Fruit fly (Drosophila melanogaster) ovary, adult (tissue): ENCODE results near the gene amd.

Experiments used
- CG17801 ChIP-seq: fragments of 200-800 bp; optimal IDR thresholded peaks from 2 replicates; lab custom pipeline; 2019; ENCODE audit warnings: missing biosample characterization, mild to moderate bottlenecking, missing genetic modification characterization, moderate library complexity; ENCODE audit not compliant: partially characterized antibody

The amd gene

dm6 chr2L:19103176-19103921, 6.6 kb upstream of the amd start:
- no peak for TF ChIP-seq CG17801 (GFP tag; lab: Kevin White, UChicago)

DNA sequence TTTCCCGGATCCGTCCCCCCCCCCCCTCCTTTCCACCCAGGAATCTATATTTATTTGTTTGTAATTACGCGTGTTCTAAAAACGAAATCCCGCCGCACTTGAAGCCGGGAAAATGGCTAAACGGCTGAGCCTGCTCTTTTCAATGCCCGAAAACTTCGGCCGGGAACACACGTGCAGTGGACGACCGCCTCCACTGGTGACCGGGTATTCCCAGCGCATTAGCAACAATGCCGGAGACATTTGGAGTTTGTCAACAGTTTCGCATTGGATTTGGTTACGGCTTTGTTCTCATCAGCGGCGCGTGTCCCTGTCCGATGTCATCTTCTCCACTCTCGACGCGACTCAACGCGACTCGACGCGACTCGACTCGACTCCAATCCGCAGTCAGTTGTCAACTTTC, 5.6 kb upstream of the amd start:
- no peak for TF ChIP-seq CG17801 (GFP tag; lab: Kevin White, UChicago)

- TF ChIP-seq CG17801 (GFP tag; lab: Kevin White, UChicago): no peak
These were observed 3.7 kb upstream of the amd start for dm6 chr2L:19106235-19106634.

DNA sequence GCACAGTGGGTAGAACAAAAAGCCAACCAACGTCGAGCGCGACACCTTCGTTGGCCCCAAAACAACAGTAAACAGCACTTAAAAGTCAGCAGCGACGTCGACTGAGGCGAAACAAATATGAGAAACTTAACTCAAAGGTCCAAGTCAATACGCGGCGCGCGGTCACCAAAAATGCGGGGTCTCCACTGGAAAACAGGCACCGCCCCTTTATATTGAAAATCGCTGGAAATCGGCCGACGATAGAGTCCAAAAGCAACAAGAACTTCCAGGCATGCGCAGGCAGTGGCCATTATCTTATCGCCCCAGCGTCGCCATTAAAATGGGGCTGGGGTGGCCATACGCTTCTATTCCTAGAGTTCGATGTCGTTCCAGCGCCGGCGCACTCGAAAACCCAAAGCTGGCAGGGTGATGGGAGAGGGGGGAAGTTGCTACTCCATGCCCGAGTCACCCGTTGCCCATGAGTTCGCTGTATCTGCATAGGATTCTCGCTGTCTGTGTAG, 1.5 kb upstream of the amd start, which contains the start of gene Lim3:
Gene Lim3 (minus strand): TSS at position 51 of the 500 bp plus-strand sequence.
- no peak for TF ChIP-seq CG17801 (GFP tag; lab: Kevin White, UChicago)

- no peak for TF ChIP-seq CG17801 (GFP tag; lab: Kevin White, UChicago)
These were observed 1.2 kb downstream of the amd start for dm6 chr2L:19111137-19111536.

dm6 chr2L:19111729-19112128, 1.8 kb downstream of the amd start:
- TF ChIP-seq CG17801 (GFP tag; lab: Kevin White, UChicago): no peak

DNA sequence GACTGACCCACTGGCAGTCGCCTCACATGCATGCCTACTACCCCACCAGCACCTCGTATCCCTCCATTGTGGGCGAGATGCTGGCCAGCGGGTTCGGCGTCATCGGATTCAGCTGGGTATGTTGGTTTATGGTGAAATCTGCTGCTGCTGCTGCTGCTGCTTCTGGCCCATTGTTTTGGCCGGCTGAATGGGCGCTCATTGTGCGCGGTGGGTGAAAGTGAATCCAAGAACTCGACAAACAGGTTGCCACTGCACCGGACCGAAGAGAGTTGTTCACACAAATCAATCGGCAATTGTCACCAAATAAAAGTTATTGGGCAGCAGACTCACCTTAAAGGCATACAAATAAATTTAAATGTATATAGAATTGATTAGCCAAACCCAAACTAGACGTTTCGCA, 2.2 kb downstream of the amd start:
- TF ChIP-seq CG17801 (GFP tag; lab: Kevin White, UChicago): no peak

DNA sequence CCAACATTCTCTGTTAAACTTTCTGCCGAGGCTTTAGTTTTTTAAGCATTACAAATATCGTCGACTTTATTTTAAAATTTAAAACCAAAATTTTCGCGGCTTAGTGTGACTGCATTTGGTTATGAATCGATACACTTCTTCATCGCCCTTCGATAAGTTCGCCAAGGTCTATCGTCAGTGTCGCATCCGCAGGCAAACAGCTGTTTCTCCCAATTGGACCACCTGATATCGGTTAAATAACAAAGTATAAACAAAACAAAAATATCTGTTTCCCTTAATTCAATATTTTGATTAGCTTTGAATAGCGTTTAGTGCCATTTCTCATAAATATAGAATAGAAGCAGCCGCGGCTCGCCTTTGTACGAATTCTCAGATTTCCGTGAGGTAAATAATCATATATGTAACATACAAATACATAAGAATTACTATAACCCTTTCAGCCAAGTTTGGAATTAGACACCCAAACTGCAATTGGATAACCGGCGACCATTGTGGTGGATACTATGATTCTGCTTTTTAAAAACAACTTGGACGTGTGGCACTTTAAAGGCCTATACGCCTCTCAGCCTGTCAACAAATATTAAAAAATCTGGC, 4.3 kb downstream of the amd start, which contains the start of gene CG10561:
Gene CG10561 (plus strand): TSS at position 219 of the 594 bp plus-strand sequence.
- peak; percentile 24 for TF ChIP-seq CG17801 (GFP tag; lab: Kevin White, UChicago)

dm6 chr2L:19120196-19120950, 10.4 kb downstream of the amd start, which contains the start of gene Ddc:
Gene Ddc (minus strand): TSS chr2L:19120306.
- no peak for TF ChIP-seq CG17801 (GFP tag; lab: Kevin White, UChicago)

DNA sequence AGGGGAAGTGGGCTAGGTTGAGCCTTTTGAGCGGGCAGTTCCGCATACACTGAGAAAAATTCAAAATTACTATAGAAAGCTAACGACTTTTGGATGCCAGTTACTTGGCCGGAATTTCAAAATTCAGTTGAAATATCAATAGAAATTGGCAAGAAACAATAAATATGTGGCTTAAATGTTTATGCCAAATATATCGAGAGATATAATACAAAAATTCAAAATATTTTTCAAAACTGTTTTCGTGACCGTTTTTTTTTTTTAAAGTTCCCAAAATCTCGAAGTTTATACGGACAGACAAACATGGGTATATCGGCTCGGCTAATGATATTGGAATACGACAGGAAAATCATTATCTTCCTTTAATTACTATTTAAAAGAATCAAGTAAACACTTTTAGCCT, 11.0 kb downstream of the amd start:
- no peak for TF ChIP-seq CG17801 (GFP tag; lab: Kevin White, UChicago)

dm6 chr2L:19123472-19124070, 13.6 kb downstream of the amd start, which contains the start of gene Phb1:
Gene Phb1 (minus strand): TSS chr2L:19123869.
- TF ChIP-seq CG17801 (GFP tag; lab: Kevin White, UChicago): no peak

DNA sequence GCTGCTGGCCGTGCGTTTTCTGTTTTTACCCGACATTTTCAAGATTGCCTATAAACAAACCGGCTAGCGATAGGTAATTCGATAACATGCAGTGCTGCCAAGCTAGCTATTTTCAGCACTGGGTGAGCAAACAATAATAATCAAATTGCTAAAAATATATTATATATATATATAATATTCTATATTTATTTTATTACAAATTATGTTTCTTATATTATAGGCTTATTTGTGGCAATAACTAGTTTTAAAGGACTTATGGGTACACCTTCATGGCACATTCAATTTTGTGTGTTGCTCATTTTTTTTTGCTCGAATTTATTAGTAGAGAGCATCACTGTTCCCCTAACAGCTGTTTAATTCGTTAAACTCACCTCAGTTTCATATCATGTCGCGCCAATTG, 16.9 kb downstream of the amd start:
- peak; percentile 62 for TF ChIP-seq CG17801 (GFP tag; lab: Kevin White, UChicago)

DNA sequence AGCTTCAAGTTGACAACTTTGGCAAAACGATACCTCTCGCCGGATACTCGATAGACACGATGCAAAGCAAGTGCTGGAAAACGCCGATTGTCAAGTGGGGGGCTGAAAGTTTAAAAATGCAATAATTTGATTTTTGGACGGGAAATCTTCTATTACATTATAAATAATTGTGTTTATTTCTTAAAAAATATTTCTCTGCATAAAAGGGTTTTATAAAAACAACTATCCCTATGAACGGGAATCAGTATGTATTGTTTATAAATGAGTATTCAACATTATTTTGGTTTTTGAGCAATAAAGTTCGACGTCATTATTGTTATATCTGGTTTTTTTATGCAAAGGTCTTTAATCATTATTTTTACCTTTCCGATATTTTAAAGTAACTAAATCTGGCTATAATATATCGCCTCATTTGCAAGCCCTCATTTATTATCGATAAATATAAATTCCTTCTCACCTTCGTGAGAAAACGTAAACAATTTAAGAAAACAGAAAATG, 22.0 kb downstream of the amd start, which contains the start of the genes AsnRS and DCTN6-p27:
Gene AsnRS (minus strand): TSS at position 50 of the 498 bp plus-strand sequence.
Gene DCTN6-p27 (plus strand): TSS at position 419 of the 498 bp plus-strand sequence.
- peak; percentile 40 for TF ChIP-seq CG17801 (GFP tag; lab: Kevin White, UChicago)
